Fruit fly (Drosophila melanogaster) whole organism, wandering third instar larva: Measurements from ENCODE around the gene Xpac.

ENCODE experiments used
- Abd-B ChIP-seq: fragments of >200 bp; optimal IDR thresholded peaks from 2 replicates; lab custom pipeline; 2017; ENCODE audit warnings: missing biosample characterization, missing genetic modification characterization
- Dfd ChIP-seq: fragments of >200 bp; optimal IDR thresholded peaks from 2 replicates; lab custom pipeline; 2017; ENCODE audit warnings: missing biosample characterization, missing genetic modification characterization
- Dif ChIP-seq: fragments of 200-275, 200-300 bp; sonication (Bioruptor generic); optimal IDR thresholded peaks from 2 replicates; lab custom pipeline; 2018; ENCODE audit warnings: missing biosample characterization, missing genetic modification characterization; ENCODE audit not compliant: partially characterized antibody
- Myc ChIP-seq: fragments of >200 bp; optimal IDR thresholded peaks from 2 replicates; lab custom pipeline; 2017
- OdsH ChIP-seq: fragments of 200-800 bp; sonication (Bioruptor generic); optimal IDR thresholded peaks from 2 replicates; lab custom pipeline; 2016; ENCODE audit warnings: missing biosample characterization, mild to moderate bottlenecking, missing genetic modification characterization
- br ChIP-seq: fragments of 200-800 bp; sonication (Bioruptor generic); optimal IDR thresholded peaks from 2 replicates; lab custom pipeline; 2016; ENCODE audit warnings: missing biosample characterization, missing genetic modification characterization
- lola ChIP-seq: fragments of >200 bp; optimal IDR thresholded peaks from 2 replicates; lab custom pipeline; 2017; ENCODE audit warnings: missing biosample characterization, missing genetic modification characterization
- psq ChIP-seq: fragments of 200-800 bp; sonication (Bioruptor generic); optimal IDR thresholded peaks from 3 replicates; lab custom pipeline; 2017; ENCODE audit warnings: missing biosample characterization, mild to moderate bottlenecking, missing genetic modification characterization, moderate library complexity

dm6 chrX:4089012-4089649 lies 14.9 kb downstream of the Xpac start:
- TF ChIP-seq Dif (GFP tag; lab: Kevin White, UChicago) (no peak), OdsH (GFP tag; lab: Kevin White, UChicago) (no peak), psq (no peak), br (GFP tag; lab: Kevin White, UChicago) (no peak), Dfd (GFP tag; lab: Kevin White, UChicago) (no peak), lola (GFP tag; lab: Kevin White, UChicago) (no peak), Abd-B (GFP tag; lab: Kevin White, UChicago) (no peak), Myc (no peak)
